Fruit fly (Drosophila melanogaster): ENCODE results near the gene cDIP.
A peak's percentile ranks its signal among the peaks of the same experiment; 100 is the strongest.

The cDIP gene

DNA sequence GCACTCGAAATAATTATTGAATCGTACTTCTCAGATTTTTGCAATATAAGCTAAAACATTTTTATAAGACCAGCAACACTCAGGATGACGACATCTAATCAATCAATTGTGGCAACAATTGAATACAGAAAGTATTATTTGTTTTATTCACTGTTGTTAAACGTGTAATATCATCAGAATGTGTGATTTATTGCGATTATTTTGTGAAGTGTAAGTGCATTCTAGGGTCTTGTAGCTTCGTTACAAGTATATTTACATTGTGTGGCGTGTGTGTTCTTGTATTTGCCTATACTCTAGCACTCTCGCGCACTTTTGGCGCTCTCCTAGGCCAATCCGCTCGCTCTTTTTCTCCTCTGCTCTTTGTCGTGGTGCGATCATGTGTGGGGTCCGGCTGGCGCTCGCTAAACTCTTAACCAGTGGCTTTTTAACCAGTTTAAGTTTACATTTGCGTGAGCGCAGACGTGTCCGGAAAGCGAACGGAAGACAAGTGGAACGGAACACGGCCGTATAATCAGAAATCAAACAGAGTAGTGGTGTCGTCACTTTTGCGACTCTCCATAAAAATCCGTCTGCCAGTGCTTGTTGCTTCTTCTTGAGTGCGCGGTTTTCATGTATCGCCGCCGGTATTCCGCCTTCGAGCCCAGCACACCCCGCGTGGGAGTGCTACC is 43.7 kb upstream of the cDIP start (continued):
- TF ChIP-seq Fer1 (GFP tag; optimal IDR thresholded peaks at IDR 0.05) (peak; percentile 75), ro (GFP tag; IDR thresholded peaks at IDR 0.05) (peak; percentile 35; the same call in 1 of the 2 replicates), prd (optimal IDR thresholded peaks at IDR 0.05) (no peak), prd (GFP tag; IDR thresholded peaks at IDR 0.05) (peak; percentile 81), salm (tag; optimal IDR thresholded peaks at IDR 0.05) (peak; percentile 84), ttk (GFP tag; IDR thresholded peaks at IDR 0.05) (peak; percentile 78), nom (GFP tag; optimal IDR thresholded peaks at IDR 0.05) (peak; percentile 9), ato (GFP tag; IDR thresholded peaks at IDR 0.05; ENCODE audit: partially characterized antibody) (no peak), GATAe (GFP tag; conservative IDR thresholded peaks at IDR 0.05) (no peak; the same call in 1 of the 2 replicates), Taf1 (GFP tag; IDR thresholded peaks at IDR 0.05) (no peak), CG10267 (tag; optimal IDR thresholded peaks at IDR 0.05) (peak; percentile 78), jigr1 (GFP tag; IDR thresholded peaks at IDR 0.05) (peak; percentile 53; the same call in 1 of the 3 replicates), ERR (GFP tag; optimal IDR thresholded peaks at IDR 0.05) (peak; percentile 53), az2 (GFP tag; optimal IDR thresholded peaks at IDR 0.05) (peak; percentile 91), HLH3B (GFP tag; IDR thresholded peaks at IDR 0.05) (peak; percentile 85), Awh (GFP tag; IDR thresholded peaks at IDR 0.05) (peak; percentile 68), CG6254 (GFP tag; optimal IDR thresholded peaks at IDR 0.05) (peak; percentile 74), CG13287 (GFP tag; IDR thresholded peaks at IDR 0.05; ENCODE audit: partially characterized antibody) (peak; percentile 50; the same call in 1 of the 2 replicates), CG31388 (GFP tag; optimal IDR thresholded peaks at IDR 0.05) (peak; percentile 58), bcd (GFP tag; optimal IDR thresholded peaks at IDR 0.05) (peak; percentile 80), vfl (GFP tag; optimal IDR thresholded peaks at IDR 0.05) (peak; percentile 6), CG17829 (tag; optimal IDR thresholded peaks at IDR 0.05) (peak; percentile 89), Hey (tag; optimal IDR thresholded peaks at IDR 0.05) (no peak), Hmx (GFP tag; optimal IDR thresholded peaks at IDR 0.05) (peak; percentile 24), CG6791 (GFP tag; IDR thresholded peaks at IDR 0.05; ENCODE audit: partially characterized antibody) (no peak), org-1 (GFP tag; optimal IDR thresholded peaks at IDR 0.05) (peak; percentile 88), CG8924 (tag; optimal IDR thresholded peaks at IDR 0.05) (peak; percentile 90), dmrt99B (tag; optimal IDR thresholded peaks at IDR 0.05) (peak; percentile 94), mirr (GFP tag; optimal IDR thresholded peaks at IDR 0.05) (peak; percentile 22), CG13296 (GFP tag; optimal IDR thresholded peaks at IDR 0.05) (peak; percentile 77), CG2120 (GFP tag; optimal IDR thresholded peaks at IDR 0.05) (peak; percentile 59), grau (tag; optimal IDR thresholded peaks at IDR 0.05) (peak; percentile 86), br (optimal IDR thresholded peaks at IDR 0.05) (no peak), Max (GFP tag; optimal IDR thresholded peaks at IDR 0.05) (peak; percentile 72), CG5953 (GFP tag; IDR thresholded peaks at IDR 0.05) (peak; percentile 79), CHES-1-like (GFP tag; optimal IDR thresholded peaks at IDR 0.05) (peak; percentile 54), CG14710 (tag; optimal IDR thresholded peaks at IDR 0.05) (peak; percentile 81), chm (GFP tag; IDR thresholded peaks at IDR 0.05) (no peak; the same call in 1 of the 2 replicates), CG4617 (GFP tag; optimal IDR thresholded peaks at IDR 0.05; ENCODE audit: borderline replicate concordance) (peak; percentile 29), CG34422 (GFP tag; IDR thresholded peaks at IDR 0.05) (peak; percentile 53; the same call in 2 of the 3 replicates), CG32532 (GFP tag; IDR thresholded peaks at IDR 0.05) (no peak; the same call in 1 of the 2 replicates), sqz (GFP tag; optimal IDR thresholded peaks at IDR 0.05) (peak; percentile 37), Scr (GFP tag; IDR thresholded peaks at IDR 0.05; ENCODE audit: partially characterized antibody) (no peak), Tbp (GFP tag; optimal IDR thresholded peaks at IDR 0.05) (no peak), cas (GFP tag; IDR thresholded peaks at IDR 0.05) (no peak), Fer3 (tag; optimal IDR thresholded peaks at IDR 0.05) (peak; percentile 50), CG8388 (GFP tag; optimal IDR thresholded peaks at IDR 0.05) (peak; percentile 89), CG11560 (tag; IDR thresholded peaks at IDR 0.05) (no peak), CG1024 (GFP tag; IDR thresholded peaks at IDR 0.05) (peak; percentile 55), stwl (tag; optimal IDR thresholded peaks at IDR 0.05) (no peak)

All from whole organism, embryonic.